Fruit fly (Drosophila melanogaster) whole organism, embryonic: ENCODE data around the gene Tsp97E.

Experiments
- Atf-2 ChIP-seq: fragments of 200-800 bp; sonication (Bioruptor generic); optimal IDR thresholded peaks from 2 replicates; lab custom pipeline; 2016; ENCODE audit warnings: missing biosample characterization, missing genetic modification characterization
- B-H2 ChIP-seq: fragments of 200-800 bp; sonication (Bioruptor generic); optimal IDR thresholded peaks from 2 replicates; lab custom pipeline; 2018; ENCODE audit warnings: missing biosample characterization, mild to moderate bottlenecking, missing genetic modification characterization
- CG10959 ChIP-seq: fragments of 200-800 bp; sonication (Bioruptor generic); IDR thresholded peaks from 2 replicates; pipeline ENCODE4 v1.3.6; 2022; ENCODE audit warnings: missing biosample characterization, missing genetic modification characterization
- CG11247 ChIP-seq: fragments of 200-800 bp; sonication (Bioruptor generic); IDR thresholded peaks from 2 replicates; pipeline ENCODE4 v1.3.6; 2022; ENCODE audit warnings: missing biosample characterization, missing genetic modification characterization
- CG12155 ChIP-seq: fragments of 200-800 bp; sonication (Bioruptor generic); optimal IDR thresholded peaks from 3 replicates; lab custom pipeline; 2016; ENCODE audit warnings: missing biosample characterization, missing genetic modification characterization
- CG12744 ChIP-seq: fragments of 200-800 bp; sonication (Bioruptor generic); optimal IDR thresholded peaks from 2 replicates; lab custom pipeline; 2016; ENCODE audit warnings: missing biosample characterization, missing genetic modification characterization
- CG13296 ChIP-seq: fragments of 200-800 bp; sonication (Bioruptor generic); optimal IDR thresholded peaks from 3 replicates; lab custom pipeline; 2018; ENCODE audit warnings: missing biosample characterization, mild to moderate bottlenecking, missing genetic modification characterization
- CG17568 ChIP-seq: fragments of 200-800 bp; sonication (Bioruptor generic); optimal IDR thresholded peaks from 2 replicates; lab custom pipeline; 2018; ENCODE audit warnings: missing biosample characterization, mild to moderate bottlenecking, missing genetic modification characterization, moderate library complexity
- CG2202 ChIP-seq: fragments of 200-800 bp; sonication (Bioruptor generic); optimal IDR thresholded peaks from 2 replicates; lab custom pipeline; 2018; ENCODE audit warnings: missing biosample characterization, mild to moderate bottlenecking, missing genetic modification characterization
- CG2678 ChIP-seq: fragments of 200-800 bp; sonication (Bioruptor generic); optimal IDR thresholded peaks from 3 replicates; lab custom pipeline; 2019; ENCODE audit warnings: missing biosample characterization, mild to moderate bottlenecking, missing genetic modification characterization, moderate library complexity
- CG3163 ChIP-seq: fragments of 200-800 bp; sonication (Bioruptor generic); optimal IDR thresholded peaks from 3 replicates; lab custom pipeline; 2016; ENCODE audit warnings: missing biosample characterization, missing genetic modification characterization
- CG32532 ChIP-seq: fragments of 200-800 bp; sonication (Bioruptor generic); IDR thresholded peaks from 2 replicates; pipeline ENCODE4 v1.3.6; 2022; ENCODE audit warnings: missing biosample characterization, missing genetic modification characterization
- CG32772 ChIP-seq: fragments of 200-800 bp; sonication (Bioruptor generic); IDR thresholded peaks from 2 replicates; pipeline ENCODE4 v1.3.6; 2022; ENCODE audit warnings: missing biosample characterization, missing genetic modification characterization
- CG34422 ChIP-seq: fragments of 200-800 bp; sonication (Bioruptor generic); IDR thresholded peaks from 3 replicates; pipeline ENCODE4 v1.3.6; 2022; ENCODE audit warnings: missing biosample characterization, missing genetic modification characterization
- CG3838 ChIP-seq: fragments of 200-800 bp; sonication (Bioruptor generic); optimal IDR thresholded peaks from 3 replicates; lab custom pipeline; 2016; ENCODE audit warnings: missing biosample characterization, missing genetic modification characterization
- CG4282 ChIP-seq: fragments of 200-800 bp; sonication (Bioruptor generic); optimal IDR thresholded peaks from 2 replicates; lab custom pipeline; 2016; ENCODE audit warnings: missing biosample characterization, missing genetic modification characterization
- CG4328 ChIP-seq: fragments of 200-800 bp; sonication (Bioruptor generic); optimal IDR thresholded peaks from 3 replicates; lab custom pipeline; 2017; ENCODE audit warnings: missing biosample characterization, missing genetic modification reagents, missing genetic modification characterization
- CG6765 ChIP-seq: fragments of 200-800 bp; sonication (Bioruptor generic); optimal IDR thresholded peaks from 3 replicates; lab custom pipeline; 2017; ENCODE audit warnings: missing biosample characterization, mild to moderate bottlenecking, missing genetic modification characterization
- CG7987 ChIP-seq: fragments of 200-800 bp; sonication (Bioruptor generic); optimal IDR thresholded peaks from 2 replicates; lab custom pipeline; 2018; ENCODE audit warnings: missing biosample characterization, mild to moderate bottlenecking, missing genetic modification characterization, moderate library complexity
- CG8089 ChIP-seq: fragments of 200-800 bp; sonication (Bioruptor generic); optimal IDR thresholded peaks from 3 replicates; lab custom pipeline; 2016; ENCODE audit warnings: missing biosample characterization, missing genetic modification characterization
- CG8290 ChIP-seq, 3 experiments: fragments of 200-800 bp; sonication (Bioruptor generic); optimal IDR thresholded peaks; 2 replicates each; lab custom pipeline; 2016 to 2019; ENCODE audit warnings: missing biosample characterization in 3 of 3, missing genetic modification characterization in 3 of 3, mild to moderate bottlenecking in 2 of 3, moderate library complexity in 1 of 3
- Dad ChIP-seq: fragments of 200-800 bp; sonication (Bioruptor generic); optimal IDR thresholded peaks from 3 replicates; lab custom pipeline; 2016; ENCODE audit warnings: missing biosample characterization, missing genetic modification characterization
- Dbx ChIP-seq: fragments of 200-800 bp; sonication (Bioruptor generic); IDR thresholded peaks from 3 replicates; pipeline ENCODE4 v1.3.6; 2022; ENCODE audit warnings: missing biosample characterization, missing genetic modification characterization
- H2.0 ChIP-seq: fragments of 200-800 bp; sonication (Bioruptor generic); IDR thresholded peaks from 2 replicates; pipeline ENCODE4 v1.3.6; 2022; ENCODE audit warnings: missing biosample characterization, missing genetic modification characterization
- Hand ChIP-seq: fragments of 200-800 bp; sonication (Bioruptor generic); optimal IDR thresholded peaks from 2 replicates; lab custom pipeline; 2017; ENCODE audit warnings: mild to moderate bottlenecking, missing biosample characterization, missing genetic modification reagents, missing genetic modification characterization
- Hr3 ChIP-seq: fragments of 200-800 bp; sonication (Bioruptor generic); optimal IDR thresholded peaks from 3 replicates; lab custom pipeline; 2016; ENCODE audit warnings: missing biosample characterization, missing genetic modification characterization
- Lim3 ChIP-seq: fragments of 200-800 bp; sonication (Bioruptor generic); IDR thresholded peaks from 2 replicates; pipeline ENCODE4 v1.3.6; 2022; ENCODE audit warnings: missing biosample characterization, missing genetic modification characterization
- Lpt ChIP-seq: fragments of >200 bp; optimal IDR thresholded peaks from 2 replicates; lab custom pipeline; 2018; ENCODE audit warnings: missing biosample characterization, missing genetic modification characterization
- MBD-R2 ChIP-seq: fragments of 200-800 bp; sonication (Bioruptor generic); IDR thresholded peaks from 2 replicates; pipeline ENCODE4 v1.3.6; 2022; ENCODE audit warnings: missing biosample characterization, missing genetic modification characterization
- Meics ChIP-seq: fragments of 200-800 bp; sonication (Bioruptor generic); optimal IDR thresholded peaks from 2 replicates; lab custom pipeline; 2017; ENCODE audit warnings: missing biosample characterization, mild to moderate bottlenecking, missing genetic modification characterization
- Sox102F ChIP-seq: fragments of 200-800 bp; sonication (Bioruptor generic); optimal IDR thresholded peaks from 2 replicates; lab custom pipeline; 2018; ENCODE audit warnings: missing biosample characterization, mild to moderate bottlenecking, missing genetic modification characterization, moderate library complexity
- Spps ChIP-seq: fragments of 200-800 bp; sonication (Bioruptor generic); optimal IDR thresholded peaks from 2 replicates; lab custom pipeline; 2018; ENCODE audit warnings: missing biosample characterization, mild to moderate bottlenecking, missing genetic modification characterization
- az2 ChIP-seq: fragments of 200-800 bp; sonication (Bioruptor generic); optimal IDR thresholded peaks from 3 replicates; lab custom pipeline; 2016; ENCODE audit warnings: missing biosample characterization, missing genetic modification characterization
- cato ChIP-seq: fragments of 200-800 bp; sonication (Bioruptor generic); optimal IDR thresholded peaks from 2 replicates; lab custom pipeline; 2016; ENCODE audit warnings: missing biosample characterization, missing genetic modification characterization, borderline replicate concordance
- chn ChIP-seq: fragments of 200-800 bp; sonication (Bioruptor generic); optimal IDR thresholded peaks from 2 replicates; lab custom pipeline; 2016; ENCODE audit warnings: missing biosample characterization, missing genetic modification characterization
- crp ChIP-seq, 2 experiments: fragments of 200-800 bp; sonication (Bioruptor generic); optimal IDR thresholded peaks; 2 replicates in 1 of 2; 3 replicates in 1 of 2; lab custom pipeline; 2017; ENCODE audit warnings: missing biosample characterization in 2 of 2, missing genetic modification characterization in 2 of 2, mild to moderate bottlenecking in 1 of 2, moderate library complexity in 1 of 2
- cwo ChIP-seq: fragments of 200-800 bp; sonication (Bioruptor generic); optimal IDR thresholded peaks from 3 replicates; lab custom pipeline; 2017; ENCODE audit warnings: missing biosample characterization, missing genetic modification characterization, mild to moderate bottlenecking, moderate library complexity, missing genetic modification reagents
- danr ChIP-seq: fragments of 200-800 bp; sonication (Bioruptor generic); IDR thresholded peaks from 2 replicates; pipeline ENCODE4 v1.3.6; 2022; ENCODE audit warnings: missing biosample characterization, missing genetic modification characterization
- eve ChIP-seq, 2 experiments: fragments of >200 bp; optimal IDR thresholded peaks; 2 replicates each; lab custom pipeline; 2017; ENCODE audit warnings: missing biosample characterization in 2 of 2, missing genetic modification characterization in 2 of 2
- gsb ChIP-seq: fragments of 200-800 bp; sonication (Bioruptor generic); IDR thresholded peaks from 2 replicates; pipeline ENCODE4 v1.3.6; 2022; ENCODE audit warnings: missing biosample characterization, missing genetic modification characterization
- luna ChIP-seq: fragments of 200-800 bp; sonication (Bioruptor generic); optimal IDR thresholded peaks from 2 replicates; lab custom pipeline; 2016; ENCODE audit warnings: missing biosample characterization, missing genetic modification characterization
- pb ChIP-seq: fragments of 200-800 bp; sonication (Bioruptor generic); optimal IDR thresholded peaks from 3 replicates; lab custom pipeline; 2016; ENCODE audit warnings: missing biosample characterization, missing genetic modification characterization
- repo ChIP-seq: fragments of 200-800 bp; sonication (Bioruptor generic); optimal IDR thresholded peaks from 2 replicates; lab custom pipeline; 2016; ENCODE audit warnings: missing biosample characterization, missing genetic modification characterization
- row ChIP-seq: fragments of 200-800 bp; sonication (Bioruptor generic); IDR thresholded peaks from 3 replicates; pipeline ENCODE4 v1.3.6; 2022; ENCODE audit warnings: missing biosample characterization, missing genetic modification characterization
- run ChIP-seq: fragments of 200-800 bp; sonication (Bioruptor generic); optimal IDR thresholded peaks from 3 replicates; lab custom pipeline; 2018; ENCODE audit warnings: missing biosample characterization, mild to moderate bottlenecking, missing genetic modification characterization
- sens-2 ChIP-seq: fragments of 200-800 bp; sonication (Bioruptor generic); IDR thresholded peaks from 2 replicates; pipeline ENCODE4 v1.3.6; 2022; ENCODE audit warnings: missing biosample characterization, missing genetic modification characterization
- seq ChIP-seq: fragments of 200-800 bp; sonication (Bioruptor generic); IDR thresholded peaks from 2 replicates; pipeline ENCODE4 v1.3.6; 2022; ENCODE audit warnings: missing biosample characterization, missing genetic modification characterization
- sna ChIP-seq: fragments of 200-800 bp; sonication (Bioruptor generic); IDR thresholded peaks from 2 replicates; pipeline ENCODE4 v1.3.6; 2022; ENCODE audit warnings: missing biosample characterization, missing genetic modification characterization; ENCODE audit not compliant: partially characterized antibody
- sqz ChIP-seq: fragments of 200-800 bp; sonication (Bioruptor generic); optimal IDR thresholded peaks from 3 replicates; lab custom pipeline; 2018; ENCODE audit warnings: missing biosample characterization, mild to moderate bottlenecking, missing genetic modification characterization
- tin ChIP-seq: fragments of 200-800 bp; sonication (Bioruptor generic); optimal IDR thresholded peaks from 3 replicates; lab custom pipeline; 2016; ENCODE audit warnings: missing biosample characterization, missing genetic modification characterization
- vvl ChIP-seq: fragments of 200-800 bp; sonication (Bioruptor generic); IDR thresholded peaks from 2 replicates; pipeline ENCODE4 v1.3.6; 2022; ENCODE audit warnings: missing biosample characterization, missing genetic modification characterization
- zfh2 ChIP-seq: fragments of 200-800 bp; sonication (Bioruptor generic); optimal IDR thresholded peaks from 2 replicates; lab custom pipeline; 2016; ENCODE audit warnings: missing biosample characterization, missing genetic modification characterization

Tsp97E gene

DNA sequence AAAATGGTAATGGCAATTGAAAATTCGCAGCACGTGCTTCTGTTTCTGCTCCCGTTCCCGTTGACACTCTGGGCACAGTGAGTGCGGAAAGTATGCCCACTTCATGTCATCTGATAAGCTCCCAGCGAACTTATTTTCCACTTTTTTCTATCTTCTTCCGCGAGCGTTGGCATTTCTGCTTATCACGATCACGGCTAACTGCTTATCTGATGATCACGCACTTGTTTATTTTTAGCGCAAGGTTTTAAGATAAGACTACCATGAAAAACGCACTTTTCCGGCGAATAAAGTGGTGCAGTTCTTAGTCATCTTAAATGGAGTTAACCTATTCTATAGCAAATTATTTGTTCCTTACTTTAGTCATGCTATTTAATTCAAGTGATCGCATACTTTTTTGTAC lies 27.2 kb downstream of the Tsp97E start (continued):
- peak; percentile 4 for TF ChIP-seq zfh2 (GFP tag; lab: Kevin White, UChicago)
- peak; percentile 24 for TF ChIP-seq chn (GFP tag; lab: Kevin White, UChicago)
- no peak for TF ChIP-seq CG12744
- no peak for TF ChIP-seq CG32532 (GFP tag; lab: Robert Waterston, UW)
- no peak for TF ChIP-seq MBD-R2
- peak; percentile 41; the same call in 1 of the 2 replicates for TF ChIP-seq gsb (GFP tag; lab: Robert Waterston, UW)
- no peak for TF ChIP-seq CG34422
- no peak for TF ChIP-seq CG7987 (GFP tag; lab: Kevin White, UChicago)
- TF ChIP-seq run (tag; lab: Kevin White, UChicago) = no peak
- TF ChIP-seq sens-2 (GFP tag; lab: Robert Waterston, UW) = no peak
- TF ChIP-seq CG8089 = peak; percentile 7
- no peak for TF ChIP-seq H2.0 (GFP tag; lab: Robert Waterston, UW)
- TF ChIP-seq sna = no peak
- TF ChIP-seq CG3163 = no peak
- TF ChIP-seq Spps (tag; lab: Kevin White, UChicago) = no peak
- TF ChIP-seq eve (GFP tag; optimal IDR thresholded peaks at IDR 0.05; lab: Kevin White, UChicago) = no peak
- TF ChIP-seq vvl (GFP tag; lab: Robert Waterston, UW) = peak; percentile 65
- no peak for TF ChIP-seq CG32772 (GFP tag; lab: Robert Waterston, UW)
- TF ChIP-seq tin = peak; percentile 38
- peak; percentile 31 for TF ChIP-seq Hr3
- TF ChIP-seq pb (GFP tag; lab: Kevin White, UChicago) = no peak
- TF ChIP-seq Lim3 (GFP tag; lab: Robert Waterston, UW) = no peak
- peak; percentile 3 for TF ChIP-seq CG6765 (GFP tag; lab: Kevin White, UChicago)
- TF ChIP-seq CG2678 (tag; lab: Kevin White, UChicago) = peak; percentile 68
- TF ChIP-seq sqz (GFP tag; lab: Kevin White, UChicago) = no peak
- no peak for TF ChIP-seq CG17568 (GFP tag; lab: Kevin White, UChicago)
- peak; percentile 86 for TF ChIP-seq cwo (GFP tag; lab: Kevin White, UChicago)
- TF ChIP-seq CG4328 = no peak
- TF ChIP-seq CG12155 (GFP tag; lab: Kevin White, UChicago) = peak; percentile 23
- TF ChIP-seq CG4282 (GFP tag; lab: Kevin White, UChicago) = no peak
- TF ChIP-seq B-H2 (GFP tag; lab: Kevin White, UChicago) = no peak
- TF ChIP-seq az2 (GFP tag; lab: Kevin White, UChicago) = peak; percentile 39
- TF ChIP-seq Lpt (GFP tag; lab: Kevin White, UChicago) = no peak
- no peak for TF ChIP-seq Dbx (GFP tag; lab: Robert Waterston, UW)
- TF ChIP-seq row (GFP tag; lab: Robert Waterston, UW) = peak; percentile 54
- no peak for TF ChIP-seq CG3838 (GFP tag; lab: Kevin White, UChicago)
- TF ChIP-seq danr (GFP tag; lab: Robert Waterston, UW) = no peak
- TF ChIP-seq luna (GFP tag; lab: Kevin White, UChicago) = no peak
- no peak for TF ChIP-seq CG8290 (GFP tag; optimal IDR thresholded peaks at IDR 0.05; lab: Kevin White, UChicago)
- TF ChIP-seq CG8290 (tag; optimal IDR thresholded peaks at IDR 0.05; lab: Kevin White, UChicago) = no peak
- TF ChIP-seq Sox102F (GFP tag; lab: Kevin White, UChicago) = peak; percentile 69
- TF ChIP-seq Meics = peak; percentile 60
- TF ChIP-seq cato = no peak
- TF ChIP-seq CG11247 (GFP tag; lab: Robert Waterston, UW) = no peak
- no peak for TF ChIP-seq CG10959 (GFP tag; lab: Robert Waterston, UW)
- TF ChIP-seq Hand (GFP tag; lab: Kevin White, UChicago) = no peak
- peak; percentile 20 for TF ChIP-seq Atf-2 (GFP tag; lab: Kevin White, UChicago)
- no peak for TF ChIP-seq crp (GFP tag; optimal IDR thresholded peaks at IDR 0.05; lab: Kevin White, UChicago)
- no peak for TF ChIP-seq CG2202
- peak; percentile 39 for TF ChIP-seq CG13296 (GFP tag; lab: Kevin White, UChicago)
- peak; percentile 18 for TF ChIP-seq repo (GFP tag; lab: Kevin White, UChicago)
- no peak for TF ChIP-seq seq (GFP tag; lab: Robert Waterston, UW)
- peak; percentile 56 for TF ChIP-seq Dad (GFP tag; lab: Kevin White, UChicago)
